Worm (Caenorhabditis elegans): ENCODE measurements around the gene lmtr-5.

DNA sequence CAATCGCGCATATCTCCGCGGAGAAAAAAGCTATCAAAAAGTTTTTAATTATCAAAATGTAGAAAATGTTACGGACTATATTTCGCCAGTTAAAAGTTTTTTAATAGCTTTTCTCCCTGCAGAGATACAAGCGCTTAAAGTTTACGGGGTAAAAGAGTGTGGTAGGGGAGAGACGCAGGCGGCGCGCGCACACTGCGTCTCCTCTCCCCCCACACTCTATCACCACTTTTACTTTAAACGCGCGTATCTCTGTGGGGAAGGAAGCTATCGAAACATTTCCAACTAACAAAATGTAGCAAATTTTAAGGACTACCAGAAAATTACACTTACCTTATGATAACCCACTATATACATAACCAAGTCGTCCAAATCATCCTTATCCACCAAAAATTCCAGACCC lies 20.1 kb downstream of the lmtr-5 start:
- TF ChIP-seq elt-3 (tag; optimal IDR thresholded peaks at IDR 0.05) (no peak), ztf-4 (tag; optimal IDR thresholded peaks at IDR 0.05) (no peak), unc-62 (GFP tag; optimal IDR thresholded peaks at IDR 0.05) (no peak), nhr-11 (tag; optimal IDR thresholded peaks at IDR 0.05) (no peak), skn-1 (tag; optimal IDR thresholded peaks at IDR 0.05) (no peak), alr-1 (tag; optimal IDR thresholded peaks at IDR 0.05) (no peak), aly-2 (tag; optimal IDR thresholded peaks at IDR 0.05) (no peak), nhr-77 (tag; optimal IDR thresholded peaks at IDR 0.05) (no peak), nhr-10 (tag; optimal IDR thresholded peaks at IDR 0.05) (no peak), lsy-2 (tag; optimal IDR thresholded peaks at IDR 0.05) (no peak), zag-1 (tag; optimal IDR thresholded peaks at IDR 0.05) (no peak), ama-1 (optimal IDR thresholded peaks at IDR 0.05) (no peak)

Data from whole organism, L2 larva.